Fruit fly (Drosophila melanogaster) whole organism, prepupa: ENCODE results near the gene CG33514.

Experiments
- CG10669 ChIP-seq: fragments of 200-800 bp; sonication (Bioruptor generic); optimal IDR thresholded peaks from 3 replicates; lab custom pipeline; 2018; ENCODE audit warnings: missing biosample characterization, mild to moderate bottlenecking, missing genetic modification characterization, moderate library complexity
- CG11294 ChIP-seq: fragments of 200-800 bp; sonication (Bioruptor generic); IDR thresholded peaks from 2 replicates; pipeline ENCODE4 v1.3.6; 2022; ENCODE audit warnings: missing biosample characterization, missing genetic modification characterization
- CG11762 ChIP-seq: fragments of 200-800 bp; sonication (Bioruptor generic); optimal IDR thresholded peaks from 3 replicates; lab custom pipeline; 2016; ENCODE audit warnings: missing biosample characterization, missing genetic modification characterization; ENCODE audit not compliant: insufficient read depth
- CG11902 ChIP-seq: fragments of 200-800 bp; sonication (Bioruptor generic); optimal IDR thresholded peaks from 3 replicates; lab custom pipeline; 2016; ENCODE audit warnings: missing biosample characterization, missing genetic modification characterization
- CG1621 ChIP-seq: fragments of 200-800 bp; sonication (Bioruptor generic); optimal IDR thresholded peaks from 3 replicates; lab custom pipeline; 2018; ENCODE audit warnings: missing biosample characterization, mild to moderate bottlenecking, missing genetic modification characterization
- CG16779 ChIP-seq: fragments of 200-800 bp; sonication (Bioruptor generic); optimal IDR thresholded peaks from 3 replicates; lab custom pipeline; 2017; ENCODE audit warnings: missing biosample characterization, mild to moderate bottlenecking, missing genetic modification characterization
- CG3032 ChIP-seq: fragments of 200-800 bp; optimal IDR thresholded peaks from 2 replicates; lab custom pipeline; 2019; ENCODE audit warnings: missing biosample characterization, mild to moderate bottlenecking, missing genetic modification characterization, moderate library complexity
- CG31627 ChIP-seq: fragments of 200-800 bp; sonication (Bioruptor generic); optimal IDR thresholded peaks from 3 replicates; lab custom pipeline; 2016; ENCODE audit warnings: missing biosample characterization, missing genetic modification characterization
- CG32006 ChIP-seq: fragments of 200-800 bp; sonication (Bioruptor generic); optimal IDR thresholded peaks from 3 replicates; lab custom pipeline; 2017; ENCODE audit warnings: missing biosample characterization, mild to moderate bottlenecking, missing genetic modification characterization
- CG34406 ChIP-seq: fragments of 200-800 bp; sonication (Bioruptor generic); optimal IDR thresholded peaks from 3 replicates; lab custom pipeline; 2016; ENCODE audit warnings: missing biosample characterization, missing genetic modification characterization
- CG3919 ChIP-seq: fragments of 200-800 bp; sonication (Bioruptor generic); optimal IDR thresholded peaks from 3 replicates; lab custom pipeline; 2016; ENCODE audit warnings: missing biosample characterization, missing genetic modification characterization
- CG4318 ChIP-seq: fragments of 200-800 bp; sonication (Bioruptor generic); optimal IDR thresholded peaks from 3 replicates; lab custom pipeline; 2017; ENCODE audit warnings: missing biosample characterization, mild to moderate bottlenecking, missing genetic modification characterization
- CG6163 ChIP-seq: fragments of 200-800 bp; sonication (Bioruptor generic); IDR thresholded peaks from 3 replicates; pipeline ENCODE4 v1.3.6; 2022; ENCODE audit warnings: missing biosample characterization, missing genetic modification characterization
- CG6276 ChIP-seq: fragments of 200-800 bp; sonication (Bioruptor generic); optimal IDR thresholded peaks from 2 replicates; lab custom pipeline; 2017; ENCODE audit warnings: missing biosample characterization, mild to moderate bottlenecking, missing genetic modification characterization
- CG6792 ChIP-seq: fragments of 200-800 bp; sonication (Bioruptor generic); optimal IDR thresholded peaks from 3 replicates; lab custom pipeline; 2016; ENCODE audit warnings: missing biosample characterization, missing genetic modification characterization
- CG6808 ChIP-seq: fragments of 200-800 bp; sonication (Bioruptor generic); optimal IDR thresholded peaks from 3 replicates; lab custom pipeline; 2017; ENCODE audit warnings: missing biosample characterization, missing genetic modification characterization, mild to moderate bottlenecking, moderate library complexity, missing genetic modification reagents
- CG6854 ChIP-seq: fragments of 200-800 bp; sonication (Bioruptor generic); optimal IDR thresholded peaks from 2 replicates; lab custom pipeline; 2017; ENCODE audit warnings: missing biosample characterization, mild to moderate bottlenecking, missing genetic modification characterization
- CG7368 ChIP-seq: fragments of 200-800 bp; sonication (Bioruptor generic); optimal IDR thresholded peaks from 3 replicates; lab custom pipeline; 2016; ENCODE audit warnings: missing biosample characterization, missing genetic modification characterization
- CG8119 ChIP-seq: fragments of 200-800 bp; sonication (Bioruptor generic); IDR thresholded peaks from 3 replicates; pipeline ENCODE4 v1.3.6; 2022; ENCODE audit warnings: missing biosample characterization, missing genetic modification characterization
- CG8319 ChIP-seq: fragments of 200-800 bp; sonication (Bioruptor generic); optimal IDR thresholded peaks from 3 replicates; lab custom pipeline; 2016; ENCODE audit warnings: missing biosample characterization, missing genetic modification characterization
- CG9139 ChIP-seq: fragments of 200-800 bp; sonication (Bioruptor generic); optimal IDR thresholded peaks from 3 replicates; lab custom pipeline; 2017; ENCODE audit warnings: missing biosample characterization, mild to moderate bottlenecking, missing genetic modification characterization
- Eip78C ChIP-seq: fragments of 200-800 bp; sonication (Bioruptor generic); peaks from one replicate; lab custom pipeline; 2016; ENCODE audit warnings: missing biosample characterization, missing genetic modification characterization
- Eip93F ChIP-seq: fragments of 200-800 bp; sonication (Bioruptor generic); optimal IDR thresholded peaks from 2 replicates; lab custom pipeline; 2016; ENCODE audit warnings: missing biosample characterization, mild to moderate bottlenecking, missing genetic modification characterization
- Ets21C ChIP-seq: fragments of 200-800 bp; sonication (Bioruptor generic); optimal IDR thresholded peaks from 3 replicates; lab custom pipeline; 2016; ENCODE audit warnings: missing biosample characterization, missing genetic modification characterization
- Ets96B ChIP-seq: fragments of 200-800 bp; optimal IDR thresholded peaks from 2 replicates; lab custom pipeline; 2019; ENCODE audit warnings: missing biosample characterization, mild to moderate bottlenecking, missing genetic modification characterization, moderate library complexity
- Hr38 ChIP-seq: sonication (Bioruptor generic); optimal IDR thresholded peaks from 2 replicates; lab custom pipeline; 2016; ENCODE audit warnings: missing biosample characterization, missing genetic modification characterization
- Hr4 ChIP-seq: fragments of 200-800 bp; sonication (Bioruptor generic); optimal IDR thresholded peaks from 3 replicates; lab custom pipeline; 2016; ENCODE audit warnings: missing biosample characterization, missing genetic modification characterization
- Met ChIP-seq: fragments of 200-800 bp; sonication (Bioruptor generic); optimal IDR thresholded peaks from 3 replicates; lab custom pipeline; 2016; ENCODE audit warnings: missing biosample characterization, missing genetic modification characterization
- OdsH ChIP-seq: fragments of 200-800 bp; sonication (Bioruptor generic); optimal IDR thresholded peaks from 3 replicates; lab custom pipeline; 2016; ENCODE audit warnings: missing biosample characterization, missing genetic modification characterization
- Sox102F ChIP-seq: fragments of 200-800 bp; sonication (Bioruptor generic); optimal IDR thresholded peaks from 2 replicates; lab custom pipeline; 2016; ENCODE audit warnings: missing biosample characterization, mild to moderate bottlenecking, missing genetic modification characterization
- Sox14 ChIP-seq: fragments of 200-800 bp; sonication (Bioruptor generic); optimal IDR thresholded peaks from 3 replicates; lab custom pipeline; 2016; ENCODE audit warnings: missing biosample characterization, missing genetic modification characterization
- Sox15 ChIP-seq: fragments of 200-800 bp; sonication (Bioruptor generic); optimal IDR thresholded peaks from 3 replicates; lab custom pipeline; 2016; ENCODE audit warnings: missing biosample characterization, missing genetic modification characterization
- achi ChIP-seq: fragments of 200-800 bp; sonication (Bioruptor generic); optimal IDR thresholded peaks from 3 replicates; lab custom pipeline; 2016; ENCODE audit warnings: missing biosample characterization, missing genetic modification characterization
- acj6 ChIP-seq: fragments of 200-800 bp; sonication (Bioruptor generic); optimal IDR thresholded peaks from 3 replicates; lab custom pipeline; 2016; ENCODE audit warnings: missing biosample characterization, missing genetic modification characterization
- cyc ChIP-seq: fragments of 200-800 bp; sonication (Bioruptor generic); optimal IDR thresholded peaks from 3 replicates; lab custom pipeline; 2016; ENCODE audit warnings: missing biosample characterization, missing genetic modification characterization
- dac ChIP-seq: fragments of 200-800 bp; sonication (Bioruptor generic); optimal IDR thresholded peaks from 2 replicates; lab custom pipeline; 2017; ENCODE audit warnings: missing biosample characterization, mild to moderate bottlenecking, missing genetic modification characterization
- dsx ChIP-seq: fragments of 200-800 bp; optimal IDR thresholded peaks from 3 replicates; lab custom pipeline; 2019; ENCODE audit warnings: missing biosample characterization, mild to moderate bottlenecking, missing genetic modification characterization, moderate library complexity; ENCODE audit not compliant: poor library complexity, severe bottlenecking
- eg ChIP-seq: fragments of 200-800 bp; sonication (Bioruptor generic); IDR thresholded peaks from 3 replicates; pipeline ENCODE4 v1.3.6; 2022; ENCODE audit warnings: missing biosample characterization, missing genetic modification characterization
- esn ChIP-seq: fragments of 200-800 bp; sonication (Bioruptor generic); optimal IDR thresholded peaks from 2 replicates; lab custom pipeline; 2016; ENCODE audit warnings: missing biosample characterization, mild to moderate bottlenecking, missing genetic modification characterization, moderate library complexity
- fd59A ChIP-seq: fragments of 200-800 bp; sonication (Bioruptor generic); optimal IDR thresholded peaks from 2 replicates; lab custom pipeline; 2017; ENCODE audit warnings: missing biosample characterization, mild to moderate bottlenecking, missing genetic modification characterization, missing genetic modification reagents
- fd85E ChIP-seq: fragments of 200-800 bp; sonication (Bioruptor generic); optimal IDR thresholded peaks from 3 replicates; lab custom pipeline; 2016; ENCODE audit warnings: missing biosample characterization, missing genetic modification characterization
- fkh ChIP-seq: fragments of 200-800 bp; sonication (Bioruptor generic); optimal IDR thresholded peaks from 3 replicates; lab custom pipeline; 2017; ENCODE audit warnings: missing biosample characterization, mild to moderate bottlenecking, missing genetic modification characterization, moderate library complexity
- net ChIP-seq: fragments of 200-800 bp; sonication (Bioruptor generic); optimal IDR thresholded peaks from 3 replicates; lab custom pipeline; 2016; ENCODE audit warnings: missing biosample characterization, missing genetic modification characterization
- pdm3 ChIP-seq: fragments of 200-800 bp; sonication (Bioruptor generic); optimal IDR thresholded peaks from 3 replicates; lab custom pipeline; 2016; ENCODE audit warnings: missing biosample characterization, missing genetic modification characterization
- salr ChIP-seq, 2 experiments: fragments of 200-800 bp; sonication (Bioruptor generic); optimal IDR thresholded peaks; 3 replicates each; lab custom pipeline; 2016 to 2018; ENCODE audit warnings: missing biosample characterization in 2 of 2, missing genetic modification characterization in 2 of 2, mild to moderate bottlenecking in 1 of 2
- spab ChIP-seq: fragments of 200-800 bp; sonication (Bioruptor generic); optimal IDR thresholded peaks from 2 replicates; lab custom pipeline; 2017; ENCODE audit warnings: missing biosample characterization, mild to moderate bottlenecking, missing genetic modification characterization, missing genetic modification reagents
- ss ChIP-seq, 2 experiments: fragments of 200-800 bp; sonication (Bioruptor generic); optimal IDR thresholded peaks; 2 replicates in 1 of 2; 3 replicates in 1 of 2; lab custom pipeline; 2017 to 2018; ENCODE audit warnings: mild to moderate bottlenecking in 2 of 2, missing biosample characterization in 2 of 2, missing genetic modification characterization in 2 of 2, moderate library complexity in 1 of 2
- svp ChIP-seq: fragments of 200-800 bp; sonication (Bioruptor generic); peaks from one replicate; lab custom pipeline; 2016; ENCODE audit warnings: missing biosample characterization, missing genetic modification characterization
- topi ChIP-seq: fragments of 200-800 bp; sonication (Bioruptor generic); optimal IDR thresholded peaks from 3 replicates; lab custom pipeline; 2016; ENCODE audit warnings: missing biosample characterization, missing genetic modification characterization
- vri ChIP-seq: fragments of 200-800 bp; sonication (Bioruptor generic); optimal IDR thresholded peaks from 3 replicates; lab custom pipeline; 2016; ENCODE audit warnings: missing biosample characterization, mild to moderate bottlenecking, missing genetic modification characterization

Gene CG33514

dm6 chr3L:4392851-4393250 lies 27.6 kb downstream of the CG33514 start (continued):
- TF ChIP-seq CG4318 (GFP tag; lab: Kevin White, UChicago) (peak; percentile 15), CG34406 (no peak), CG31627 (GFP tag; lab: Kevin White, UChicago) (no peak), Eip78C (peak; percentile 68), CG9139 (no peak), fkh (GFP tag; lab: Kevin White, UChicago) (no peak), Hr38 (no peak), CG8319 (GFP tag; lab: Kevin White, UChicago) (no peak), Sox14 (GFP tag; lab: Kevin White, UChicago) (no peak), topi (no peak), Hr4 (GFP tag; lab: Kevin White, UChicago) (peak; percentile 70)

dm6 chr3L:4393642-4394041 lies 28.4 kb downstream of the CG33514 start:
- TF ChIP-seq CG8119, result no peak
- TF ChIP-seq Sox102F (GFP tag; lab: Kevin White, UChicago), result no peak
- TF ChIP-seq esn (GFP tag; lab: Kevin White, UChicago), result no peak
- TF ChIP-seq CG3032 (tag; lab: Kevin White, UChicago), result no peak
- TF ChIP-seq vri (GFP tag; lab: Kevin White, UChicago), result no peak
- TF ChIP-seq CG11762, result no peak
- no peak for TF ChIP-seq CG4318 (GFP tag; lab: Kevin White, UChicago)
- no peak for TF ChIP-seq CG7368 (GFP tag; lab: Kevin White, UChicago)
- TF ChIP-seq acj6 (GFP tag; lab: Kevin White, UChicago), result no peak
- no peak for TF ChIP-seq CG10669
- TF ChIP-seq achi, result peak; percentile 10
- no peak for TF ChIP-seq CG11294 (GFP tag; lab: Robert Waterston, UW)
- no peak for TF ChIP-seq CG31627 (GFP tag; lab: Kevin White, UChicago)
- TF ChIP-seq dac, result no peak
- no peak for TF ChIP-seq fd85E (GFP tag; lab: Kevin White, UChicago)
- no peak for TF ChIP-seq Sox15 (GFP tag; lab: Kevin White, UChicago)
- TF ChIP-seq CG1621, result no peak
- TF ChIP-seq Sox14 (GFP tag; lab: Kevin White, UChicago), result peak; percentile 8
- TF ChIP-seq salr (GFP tag; optimal IDR thresholded peaks at IDR 0.05; lab: Kevin White, UChicago), result peak in 1 of 2 experiments; percentile 21
- TF ChIP-seq dsx (GFP tag; lab: Kevin White, UChicago), result no peak
- TF ChIP-seq CG32006, result peak; percentile 29
- TF ChIP-seq ss (GFP tag; optimal IDR thresholded peaks at IDR 0.05; lab: Kevin White, UChicago), result no peak
- TF ChIP-seq Ets21C (GFP tag; lab: Kevin White, UChicago), result no peak
- TF ChIP-seq CG6792, result no peak
- no peak for TF ChIP-seq topi
- no peak for TF ChIP-seq pdm3 (GFP tag; lab: Kevin White, UChicago)
- no peak for TF ChIP-seq Eip78C
- TF ChIP-seq net, result no peak
- peak; percentile 39; the same call in 2 of the 3 replicates for TF ChIP-seq eg (GFP tag; lab: Robert Waterston, UW)
- no peak for TF ChIP-seq fd59A (GFP tag; lab: Kevin White, UChicago)
- no peak for TF ChIP-seq cyc (GFP tag; lab: Kevin White, UChicago)
- TF ChIP-seq CG16779 (tag; lab: Kevin White, UChicago), result no peak
- no peak for TF ChIP-seq Met (GFP tag; lab: Kevin White, UChicago)
- no peak for TF ChIP-seq Ets96B
- TF ChIP-seq CG6808, result no peak
- TF ChIP-seq CG6163, result peak; percentile 45; the same call in 1 of the 3 replicates
- no peak for TF ChIP-seq spab (GFP tag; lab: Kevin White, UChicago)
- no peak for TF ChIP-seq Eip93F
- no peak for TF ChIP-seq svp
- TF ChIP-seq CG6276, result peak; percentile 20
- TF ChIP-seq CG11902 (GFP tag; lab: Kevin White, UChicago), result no peak
- TF ChIP-seq Hr4 (GFP tag; lab: Kevin White, UChicago), result peak; percentile 16
- peak; percentile 19 for TF ChIP-seq OdsH
- TF ChIP-seq CG9139, result no peak
- TF ChIP-seq CG6854 (GFP tag; lab: Kevin White, UChicago), result no peak
- TF ChIP-seq CG3919 (GFP tag; lab: Kevin White, UChicago), result peak; percentile 37
